Fruit fly (Drosophila melanogaster) whole organism, adult: Measurements from ENCODE around the gene CG14721.

ENCODE experiments used
- CG11617 ChIP-seq: fragments of 200-800 bp; sonication (Bioruptor generic); optimal IDR thresholded peaks from 2 replicates; lab custom pipeline; 2017; ENCODE audit warnings: mild to moderate bottlenecking, missing biosample characterization, missing genetic modification reagents, missing genetic modification characterization
- CG1620 ChIP-seq: fragments of 200-800 bp; sonication (Bioruptor generic); optimal IDR thresholded peaks from 2 replicates; lab custom pipeline; 2016; ENCODE audit warnings: missing biosample characterization, missing genetic modification characterization
- pad ChIP-seq: fragments of 200-800 bp; sonication (Bioruptor generic); optimal IDR thresholded peaks from 3 replicates; lab custom pipeline; 2017; ENCODE audit warnings: missing biosample characterization, missing genetic modification characterization, mild to moderate bottlenecking, moderate library complexity, missing genetic modification reagents

- TF ChIP-seq CG1620 (no peak), CG11617 (GFP tag; lab: Kevin White, UChicago) (no peak), pad (GFP tag; lab: Kevin White, UChicago) (no peak)
These were observed 36.2 kb downstream of the CG14721 start for dm6 chr3R:11771492-11771891.
